Worm (Caenorhabditis elegans): ENCODE measurements around the gene dsl-4.

Gene dsl-4

DNA sequence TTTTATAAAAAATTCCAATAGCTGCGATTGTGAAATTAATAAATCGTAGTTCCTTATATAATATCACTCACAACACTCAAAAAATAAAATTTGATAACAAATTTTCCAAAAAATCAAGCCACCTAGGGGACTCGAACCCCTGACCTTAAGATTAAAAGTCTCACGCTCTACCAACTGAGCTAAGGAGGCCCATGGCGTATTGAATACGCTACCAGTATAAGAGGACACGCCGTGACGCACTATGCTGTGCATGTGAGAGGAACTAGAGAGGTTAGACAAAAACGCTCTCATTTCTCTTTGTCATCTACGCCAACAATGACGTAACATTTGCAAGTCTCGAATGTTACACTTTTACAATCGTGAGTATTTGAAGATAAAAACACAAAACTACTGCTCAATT is 26.4 kb upstream of the dsl-4 start (continued):
- peak; percentile 91 for TF ChIP-seq fkh-6 (tag; optimal IDR thresholded peaks at IDR 0.05)
- peak; percentile 90 for TF ChIP-seq fax-1 (tag; optimal IDR thresholded peaks at IDR 0.05)
- TF ChIP-seq zip-5 (tag; optimal IDR thresholded peaks at IDR 0.05): peak; percentile 80
- peak; percentile 61 for TF ChIP-seq ama-1 (optimal IDR thresholded peaks at IDR 0.05)
- peak; percentile 90 for TF ChIP-seq unc-86 (tag; optimal IDR thresholded peaks at IDR 0.05)
- TF ChIP-seq hlh-6 (tag; optimal IDR thresholded peaks at IDR 0.05): peak; percentile 96
- TF ChIP-seq eyg-1 (tag; optimal IDR thresholded peaks at IDR 0.05): peak; percentile 92
- peak; percentile 85 for TF ChIP-seq ceh-48 (tag; optimal IDR thresholded peaks at IDR 0.05)
- peak; percentile 88 for TF ChIP-seq Y22D7AL.16 (tag; optimal IDR thresholded peaks at IDR 0.05)
- peak; percentile 88 for TF ChIP-seq lim-6 (tag; optimal IDR thresholded peaks at IDR 0.05)
- peak; percentile 46 for TF ChIP-seq ets-4 (tag; optimal IDR thresholded peaks at IDR 0.05)
- TF ChIP-seq pha-4 (tag; optimal IDR thresholded peaks at IDR 0.05): no peak
- TF ChIP-seq ceh-34 (tag; optimal IDR thresholded peaks at IDR 0.05): peak; percentile 95
- peak; percentile 90 for TF ChIP-seq pqm-1 (tag; optimal IDR thresholded peaks at IDR 0.05)
- TF ChIP-seq tbx-7 (tag; optimal IDR thresholded peaks at IDR 0.05): peak; percentile 67
- peak; percentile 94 for TF ChIP-seq sox-2 (GFP tag; IDR thresholded peaks at IDR 0.05)
- peak; percentile 96 for TF ChIP-seq rnt-1 (tag; optimal IDR thresholded peaks at IDR 0.05)
- TF ChIP-seq ceh-30 (tag; optimal IDR thresholded peaks at IDR 0.05): peak; percentile 57
- TF ChIP-seq nfya-1 (tag; optimal IDR thresholded peaks at IDR 0.05): peak; percentile 81
- peak; percentile 86 for TF ChIP-seq K09A11.1 (tag; optimal IDR thresholded peaks at IDR 0.05; ENCODE audit: insufficient read depth)
- peak; percentile 95 for TF ChIP-seq pat-9 (tag; optimal IDR thresholded peaks at IDR 0.05)
- peak; percentile 87 for TF ChIP-seq npax-4 (tag; optimal IDR thresholded peaks at IDR 0.05)
- peak; percentile 91 for TF ChIP-seq lin-11 (tag; optimal IDR thresholded peaks at IDR 0.05)
- TF ChIP-seq ceh-6 (GFP tag; optimal IDR thresholded peaks at IDR 0.05): peak; percentile 91
- peak; percentile 50 for TF ChIP-seq pros-1 (tag; optimal IDR thresholded peaks at IDR 0.05)
- peak; percentile 29 for TF ChIP-seq unc-55 (GFP tag; optimal IDR thresholded peaks at IDR 0.05)
- TF ChIP-seq ceh-24 (tag; optimal IDR thresholded peaks at IDR 0.05): peak; percentile 77
- TF ChIP-seq ceh-9 (tag; optimal IDR thresholded peaks at IDR 0.05): peak; percentile 94
- peak; percentile 95 for TF ChIP-seq madf-2 (tag; optimal IDR thresholded peaks at IDR 0.05)
- TF ChIP-seq sdc-2 (tag; optimal IDR thresholded peaks at IDR 0.05): peak; percentile 91
- TF ChIP-seq ref-2 (tag; optimal IDR thresholded peaks at IDR 0.05): peak; percentile 93
- peak; percentile 94 for TF ChIP-seq unc-3 (GFP tag; conservative IDR thresholded peaks at IDR 0.05)
- TF ChIP-seq unc-3 (tag; optimal IDR thresholded peaks at IDR 0.05): peak; percentile 91
- TF ChIP-seq ceh-14 (tag; optimal IDR thresholded peaks at IDR 0.05): peak; percentile 90
- peak; percentile 89 for TF ChIP-seq gmeb-2 (tag; optimal IDR thresholded peaks at IDR 0.05)

DNA sequence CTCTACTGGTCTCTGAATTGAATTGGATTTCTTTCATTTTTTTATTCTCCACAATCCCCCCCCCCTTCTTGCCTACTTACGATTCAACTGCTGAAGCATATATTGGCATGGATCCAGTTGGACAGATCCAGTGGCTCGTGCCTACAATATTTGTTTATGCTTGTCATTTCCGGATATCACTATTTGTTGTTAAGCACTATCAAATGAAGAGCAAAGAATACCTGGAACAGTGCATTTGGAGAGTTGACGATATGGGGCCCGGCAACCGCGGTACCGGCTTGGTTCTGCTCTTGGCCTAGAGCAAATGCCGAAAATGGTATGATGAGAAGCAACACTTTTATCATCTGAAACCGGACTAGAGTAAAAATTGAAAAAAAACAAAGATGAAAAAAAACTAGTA is 22.5 kb upstream of the dsl-4 start, which contains the start of gene lgc-21:
Gene lgc-21 (minus strand): TSS at position 344 of the 400 bp plus-strand sequence.
- TF ChIP-seq ceh-2 (tag; optimal IDR thresholded peaks at IDR 0.05) (no peak), K09A11.1 (tag; optimal IDR thresholded peaks at IDR 0.05; ENCODE audit: insufficient read depth) (no peak), dmd-4 (tag; optimal IDR thresholded peaks at IDR 0.05; ENCODE audit: borderline replicate concordance) (no peak), hlh-13 (GFP tag; optimal IDR thresholded peaks at IDR 0.05) (no peak), pax-1 (tag; optimal IDR thresholded peaks at IDR 0.05) (no peak), pqm-1 (tag; optimal IDR thresholded peaks at IDR 0.05) (no peak), nhr-232 (tag; optimal IDR thresholded peaks at IDR 0.05) (no peak), ceh-22 (tag; optimal IDR thresholded peaks at IDR 0.05) (no peak), ceh-19 (GFP tag; optimal IDR thresholded peaks at IDR 0.05) (no peak), ceh-24 (tag; optimal IDR thresholded peaks at IDR 0.05) (no peak), ceh-14 (tag; optimal IDR thresholded peaks at IDR 0.05) (no peak), fkh-10 (GFP tag; optimal IDR thresholded peaks at IDR 0.05) (no peak), F13H6.1 (tag; optimal IDR thresholded peaks at IDR 0.05) (no peak), ets-4 (tag; optimal IDR thresholded peaks at IDR 0.05) (no peak), zip-5 (tag; optimal IDR thresholded peaks at IDR 0.05) (no peak), ceh-9 (tag; optimal IDR thresholded peaks at IDR 0.05) (no peak), hlh-15 (tag; optimal IDR thresholded peaks at IDR 0.05) (no peak), nhr-11 (tag; optimal IDR thresholded peaks at IDR 0.05) (no peak)
